Worm (Caenorhabditis elegans) whole organism, L1 larva: Measurements from ENCODE around the gene Y45F3A.1.
A peak's percentile ranks its signal among the peaks of the same experiment; 100 is the strongest.

ENCODE experiments used
- F16B12.6 ChIP-seq: fragments of 150-350 bp; optimal IDR thresholded peaks from 2 replicates; lab custom pipeline; 2014; ENCODE audit warnings: missing biosample characterization, missing genetic modification characterization
- alr-1 ChIP-seq: fragments of 200-800 bp; sonication (Bioruptor generic); optimal IDR thresholded peaks from 2 replicates; lab custom pipeline; 2018; ENCODE audit warnings: borderline replicate concordance, mild to moderate bottlenecking, missing genetic modification characterization, missing compliant biosample characterization
- aly-2 ChIP-seq: fragments of 150-350 bp; optimal IDR thresholded peaks from 2 replicates; lab custom pipeline; 2014; ENCODE audit warnings: missing biosample characterization, missing genetic modification characterization
- blmp-1 ChIP-seq: fragments of 150-350 bp; optimal IDR thresholded peaks from 2 replicates; lab custom pipeline; 2014; ENCODE audit warnings: missing biosample characterization, missing genetic modification characterization
- ceh-63 ChIP-seq: fragments of 200-800 bp; sonication (Bioruptor generic); optimal IDR thresholded peaks from 2 replicates; lab custom pipeline; 2018; ENCODE audit warnings: mild to moderate bottlenecking, missing genetic modification characterization, missing compliant biosample characterization
- ceh-82 ChIP-seq, 3 experiments: fragments of 150-350 bp in 1 of 3; sonication (generic microtip) in 2 of 3; optimal IDR thresholded peaks; 2 replicates each; lab custom pipeline; 2014 to 2017; ENCODE audit warnings: missing biosample characterization in 3 of 3, missing genetic modification characterization in 3 of 3
- ceh-88 ChIP-seq: fragments of 200-800 bp; sonication (Bioruptor generic); IDR thresholded peaks from 2 replicates; pipeline ENCODE4 v1.3.6; 2022; ENCODE audit warnings: missing genetic modification characterization, missing compliant biosample characterization
- dpl-1 ChIP-seq, 3 experiments: fragments of 150-350 bp in 2 of 3; sonication (generic microtip) in 1 of 3; optimal IDR thresholded peaks; 2 replicates each; lab custom pipeline; 2014 to 2017; ENCODE audit warnings: missing biosample characterization in 3 of 3, missing genetic modification characterization in 3 of 3, missing genetic modification reagents in 3 of 3
- dsc-1 ChIP-seq: sonication (generic microtip); optimal IDR thresholded peaks from 2 replicates; lab custom pipeline; 2016; ENCODE audit warnings: mild to moderate bottlenecking, missing genetic modification characterization, missing compliant biosample characterization
- efl-1 ChIP-seq, 4 experiments: fragments of 150-350 bp; optimal IDR thresholded peaks in 3 of 4; peaks in 1 of 4; 1 replicate in 1 of 4; 2 replicates in 3 of 4; lab custom pipeline; 2014; ENCODE audit warnings: missing biosample characterization in 2 of 4, missing genetic modification characterization in 2 of 4, missing genetic modification reagents in 2 of 4
- egl-13 ChIP-seq: sonication (generic microtip); optimal IDR thresholded peaks from 2 replicates; lab custom pipeline; 2016; ENCODE audit warnings: missing genotype, missing genetic modification reagents, missing genetic modification characterization, missing compliant biosample characterization
- elt-2 ChIP-seq: sonication (generic microtip); optimal IDR thresholded peaks from 2 replicates; lab custom pipeline; 2016; ENCODE audit warnings: missing genetic modification characterization, mild to moderate bottlenecking, inconsistent platforms, missing compliant biosample characterization, missing genetic modification reagents
- ets-5 ChIP-seq: fragments of 200-800 bp; sonication (Bioruptor generic); IDR thresholded peaks from 2 replicates; pipeline ENCODE4 v1.3.6; 2022; ENCODE audit warnings: missing genetic modification characterization, missing compliant biosample characterization
- fkh-4 ChIP-seq: sonication (generic microtip); optimal IDR thresholded peaks from 2 replicates; lab custom pipeline; 2016; ENCODE audit warnings: missing compliant biosample characterization, missing genetic modification characterization, borderline replicate concordance
- fkh-8 ChIP-seq: sonication (generic microtip); optimal IDR thresholded peaks from 2 replicates; lab custom pipeline; 2016; ENCODE audit warnings: mild to moderate bottlenecking, missing genetic modification characterization, missing compliant biosample characterization
- hlh-4 ChIP-seq: sonication (generic microtip); optimal IDR thresholded peaks from 2 replicates; lab custom pipeline; 2016; ENCODE audit warnings: mild to moderate bottlenecking, missing genetic modification characterization, missing compliant biosample characterization
- lin-14 ChIP-seq: fragments of 200-800 bp; sonication (Bioruptor generic); optimal IDR thresholded peaks from 2 replicates; lab custom pipeline; 2018; ENCODE audit warnings: mild to moderate bottlenecking, missing genetic modification characterization, moderate library complexity, missing compliant biosample characterization
- lin-15B ChIP-seq: fragments of 150-350 bp; sonication (generic microtip); optimal IDR thresholded peaks from 3 replicates; lab custom pipeline; 2014; ENCODE audit warnings: missing biosample characterization, missing genetic modification characterization
- lsy-2 ChIP-seq, 2 experiments: fragments of 150-350 bp; optimal IDR thresholded peaks; 2 replicates each; lab custom pipeline; 2014; ENCODE audit warnings: missing biosample characterization in 2 of 2, missing genetic modification characterization in 2 of 2
- mef-2 ChIP-seq: fragments of 150-350 bp; optimal IDR thresholded peaks from 2 replicates; lab custom pipeline; 2014; ENCODE audit warnings: missing biosample characterization, missing genetic modification characterization
- nhr-237 ChIP-seq: fragments of 150-350 bp; optimal IDR thresholded peaks from 2 replicates; lab custom pipeline; 2014; ENCODE audit warnings: missing biosample characterization, missing genetic modification characterization
- nhr-28 ChIP-seq: fragments of 150-350 bp; optimal IDR thresholded peaks from 2 replicates; lab custom pipeline; 2014; ENCODE audit warnings: missing biosample characterization, missing genetic modification characterization
- nhr-47 ChIP-seq: sonication (generic microtip); optimal IDR thresholded peaks from 2 replicates; lab custom pipeline; 2016; ENCODE audit warnings: mild to moderate bottlenecking, missing genetic modification characterization, moderate library complexity, missing compliant biosample characterization
- nhr-71 ChIP-seq: sonication (generic microtip); optimal IDR thresholded peaks from 2 replicates; lab custom pipeline; 2016; ENCODE audit warnings: mild to moderate bottlenecking, missing genetic modification characterization, moderate library complexity, missing compliant biosample characterization
- nhr-84 ChIP-seq: sonication (generic microtip); optimal IDR thresholded peaks from 2 replicates; lab custom pipeline; 2017; ENCODE audit warnings: missing biosample characterization, missing genetic modification characterization
- nhr-85 ChIP-seq: sonication (generic microtip); peaks from one replicate; lab custom pipeline; 2016; ENCODE audit warnings: missing genetic modification characterization, inconsistent platforms, missing compliant biosample characterization
- pqm-1 ChIP-seq: sonication (generic microtip); optimal IDR thresholded peaks from 3 replicates; lab custom pipeline; 2017; ENCODE audit warnings: missing biosample characterization, missing genetic modification characterization
- rnt-1 ChIP-seq: sonication (generic microtip); optimal IDR thresholded peaks from 2 replicates; lab custom pipeline; 2016; ENCODE audit warnings: mild to moderate bottlenecking, missing genetic modification characterization, moderate library complexity, missing compliant biosample characterization
- snpc-4 ChIP-seq: fragments of 150-350 bp; optimal IDR thresholded peaks from 2 replicates; lab custom pipeline; 2014; ENCODE audit warnings: missing biosample characterization, missing genetic modification characterization
- snu-23 ChIP-seq: sonication (generic microtip); optimal IDR thresholded peaks from 2 replicates; lab custom pipeline; 2016; ENCODE audit warnings: missing genetic modification characterization, missing compliant biosample characterization
- sptf-1 ChIP-seq: fragments of 150-350 bp; optimal IDR thresholded peaks from 2 replicates; lab custom pipeline; 2014; ENCODE audit warnings: missing biosample characterization, missing genetic modification characterization
- sup-37 ChIP-seq: fragments of 200-800 bp; sonication (Bioruptor generic); optimal IDR thresholded peaks from 2 replicates; lab custom pipeline; 2018; ENCODE audit warnings: mild to moderate bottlenecking, missing genetic modification characterization, missing compliant biosample characterization
- swsn-7 ChIP-seq: sonication (generic microtip); optimal IDR thresholded peaks from 2 replicates; lab custom pipeline; 2016; ENCODE audit warnings: missing genetic modification characterization, missing compliant biosample characterization
- unc-62 ChIP-seq: fragments of 150-350 bp; optimal IDR thresholded peaks from 2 replicates; lab custom pipeline; 2014; ENCODE audit warnings: missing biosample characterization, missing genetic modification reagents, missing genetic modification characterization
- unc-86 ChIP-seq: sonication (generic microtip); optimal IDR thresholded peaks from 2 replicates; lab custom pipeline; 2016; ENCODE audit warnings: missing genetic modification characterization, missing compliant biosample characterization
- xbp-1 ChIP-seq: sonication (generic microtip); optimal IDR thresholded peaks from 2 replicates; lab custom pipeline; 2016; ENCODE audit warnings: missing genetic modification characterization, missing compliant biosample characterization
- zag-1 ChIP-seq: fragments of 150-350 bp; optimal IDR thresholded peaks from 2 replicates; lab custom pipeline; 2014; ENCODE audit warnings: missing biosample characterization, missing genetic modification characterization
- ztf-11 ChIP-seq, 2 experiments: sonication (generic microtip); optimal IDR thresholded peaks; 2 replicates each; lab custom pipeline; 2016 to 2017; ENCODE audit warnings: missing genetic modification characterization in 2 of 2, missing biosample characterization in 1 of 2, missing compliant biosample characterization in 1 of 2
- ztf-4 ChIP-seq: fragments of 150-350 bp; optimal IDR thresholded peaks from 2 replicates; lab custom pipeline; 2014; ENCODE audit warnings: missing biosample characterization, missing genetic modification characterization

Gene Y45F3A.1

ce11 chrIII:10561904-10562303, at the start of gene Y45F3A.1:
TSS of gene Y45F3A.1 (minus strand) at chrIII:10561915.
- no peak for TF ChIP-seq zag-1
- no peak for TF ChIP-seq ztf-11 (tag; optimal IDR thresholded peaks at IDR 0.05; lab: Kevin White, UChicago)
- no peak for TF ChIP-seq fkh-4
- no peak for TF ChIP-seq snu-23 (GFP tag; lab: Kevin White, UChicago)
- TF ChIP-seq efl-1 (optimal IDR thresholded peaks at IDR 0.05; lab: Kevin White, UChicago), result no peak
- no peak for TF ChIP-seq efl-1 (GFP tag; optimal IDR thresholded peaks at IDR 0.05 in 1 of 2; lab: Kevin White, UChicago)
- TF ChIP-seq blmp-1, result no peak

ce11 chrIII:10608161-10608560, 46.4 kb upstream of the Y45F3A.1 start:
- TF ChIP-seq elt-2 (no peak), nhr-47 (tag; lab: Kevin White, UChicago) (peak; percentile 36), ztf-11 (tag; optimal IDR thresholded peaks at IDR 0.05; lab: Kevin White, UChicago) (no peak), nhr-28 (tag; lab: Kevin White, UChicago) (no peak), unc-86 (peak; percentile 51), dpl-1 (GFP tag; optimal IDR thresholded peaks at IDR 0.05; lab: Kevin White, UChicago) (no peak), ceh-63 (GFP tag; lab: Kevin White, UChicago) (no peak), zag-1 (no peak), nhr-85 (tag; lab: Kevin White, UChicago) (no peak), dsc-1 (tag; lab: Kevin White, UChicago) (peak; percentile 69), ztf-4 (tag; lab: Kevin White, UChicago) (no peak), aly-2 (no peak), ceh-82 (tag; optimal IDR thresholded peaks at IDR 0.05; lab: Kevin White, UChicago) (no peak), nhr-71 (tag; lab: Kevin White, UChicago) (peak; percentile 41), efl-1 (optimal IDR thresholded peaks at IDR 0.05; lab: Kevin White, UChicago) (no peak), efl-1 (GFP tag; optimal IDR thresholded peaks at IDR 0.05 in 1 of 2; lab: Kevin White, UChicago) (peak in 1 of 2 experiments; percentile 86), fkh-8 (tag; lab: Kevin White, UChicago) (peak; percentile 54), unc-62 (GFP tag; lab: Kevin White, UChicago) (no peak), hlh-4 (tag; lab: Kevin White, UChicago) (no peak), sup-37 (GFP tag; lab: Kevin White, UChicago) (no peak), alr-1 (tag; lab: Kevin White, UChicago) (no peak), egl-13 (tag; lab: Kevin White, UChicago) (peak; percentile 13)

ce11 chrIII:10605049-10605448, 43.3 kb upstream of the Y45F3A.1 start, which contains the start of gene rabx-5:
TSS of gene rabx-5 (plus strand) at chrIII:10605349.
- no peak for TF ChIP-seq sptf-1
- no peak for TF ChIP-seq egl-13 (tag; lab: Kevin White, UChicago)
- no peak for TF ChIP-seq xbp-1 (tag; lab: Kevin White, UChicago)

- TF ChIP-seq egl-13 (tag; lab: Kevin White, UChicago), result no peak
- peak; percentile 4 for TF ChIP-seq F16B12.6 (tag; lab: Kevin White, UChicago)
- no peak for TF ChIP-seq nhr-84 (tag; lab: Kevin White, UChicago)
- TF ChIP-seq ceh-88, result no peak
- TF ChIP-seq dsc-1 (tag; lab: Kevin White, UChicago), result peak; percentile 51
- no peak for TF ChIP-seq nhr-85 (tag; lab: Kevin White, UChicago)
- no peak for TF ChIP-seq ceh-63 (GFP tag; lab: Kevin White, UChicago)
- peak; percentile 98 for TF ChIP-seq fkh-8 (tag; lab: Kevin White, UChicago)
- TF ChIP-seq ztf-4 (tag; lab: Kevin White, UChicago), result no peak
- TF ChIP-seq snpc-4 (tag; lab: Kevin White, UChicago), result no peak
- no peak for TF ChIP-seq ets-5 (GFP tag; lab: Robert Waterston, UW)
- TF ChIP-seq unc-86, result no peak
- TF ChIP-seq sup-37 (GFP tag; lab: Kevin White, UChicago), result no peak
- peak; percentile 26 for TF ChIP-seq lin-14 (GFP tag; lab: Kevin White, UChicago)
- no peak for TF ChIP-seq pqm-1 (tag; lab: Kevin White, UChicago)
- peak; percentile 65 for TF ChIP-seq nhr-47 (tag; lab: Kevin White, UChicago)
- TF ChIP-seq mef-2 (tag; lab: Kevin White, UChicago), result peak; percentile 24
- TF ChIP-seq swsn-7, result peak; percentile 13
- no peak for TF ChIP-seq nhr-237 (tag; lab: Kevin White, UChicago)
- no peak for TF ChIP-seq lsy-2 (tag; optimal IDR thresholded peaks at IDR 0.05; lab: Kevin White, UChicago)
- TF ChIP-seq nhr-71 (tag; lab: Kevin White, UChicago), result peak; percentile 72
- TF ChIP-seq rnt-1 (tag; lab: Kevin White, UChicago), result no peak
- TF ChIP-seq lin-15B (tag; lab: Kevin White, UChicago), result no peak
- TF ChIP-seq unc-62 (GFP tag; lab: Kevin White, UChicago), result no peak
- TF ChIP-seq, all 84 proteins: peak for 8
These were observed 42.6 kb upstream of the Y45F3A.1 start for ce11 chrIII:10604325-10604724.
